Worm (Caenorhabditis elegans) whole organism, L2 larva: ENCODE results near the gene fbxa-84.

Experiments used
- ama-1 ChIP-seq: fragments of 150-350 bp; optimal IDR thresholded peaks from 2 replicates; lab custom pipeline; 2018; ENCODE audit warnings: inconsistent platforms
- ceh-82 ChIP-seq: fragments of 150-350 bp; optimal IDR thresholded peaks from 2 replicates; lab custom pipeline; 2014; ENCODE audit warnings: missing biosample characterization, missing genetic modification characterization
- nhr-6 ChIP-seq: fragments of 150-350 bp; optimal IDR thresholded peaks from 2 replicates; lab custom pipeline; 2014; ENCODE audit warnings: missing biosample characterization, missing genetic modification characterization
- snpc-4 ChIP-seq: fragments of 150-350 bp; optimal IDR thresholded peaks from 2 replicates; lab custom pipeline; 2014; ENCODE audit warnings: missing biosample characterization, missing genetic modification characterization
- ztf-11 ChIP-seq: sonication (generic microtip); optimal IDR thresholded peaks from 2 replicates; lab custom pipeline; 2017; ENCODE audit warnings: missing biosample characterization, missing genetic modification characterization
- ztf-4 ChIP-seq: fragments of 150-350 bp; optimal IDR thresholded peaks from 2 replicates; lab custom pipeline; 2014; ENCODE audit warnings: missing biosample characterization, missing genetic modification characterization

ce11 chrV:15184097-15185040 is 2.1 kb downstream of the fbxa-84 start, which contains the start of gene Y75B12B.1:
- TF ChIP-seq ztf-4 (tag; lab: Kevin White, UChicago) (no peak), ceh-82 (tag; lab: Kevin White, UChicago) (no peak), snpc-4 (tag; lab: Kevin White, UChicago) (no peak), ama-1 (lab: Kevin White, UChicago) (no peak), ztf-11 (tag; lab: Kevin White, UChicago) (no peak), nhr-6 (tag; lab: Kevin White, UChicago) (no peak)
